Worm (Caenorhabditis elegans) whole organism, L3 larva: Measurements from ENCODE around the gene sss-1.

Experiments
- R02D3.7 ChIP-seq: fragments of 150-350 bp; optimal IDR thresholded peaks from 2 replicates; lab custom pipeline; 2014; ENCODE audit warnings: missing biosample characterization, missing genetic modification characterization
- aly-2 ChIP-seq: fragments of 150-350 bp; optimal IDR thresholded peaks from 2 replicates; lab custom pipeline; 2014; ENCODE audit warnings: missing biosample characterization, missing genetic modification characterization
- ceh-16 ChIP-seq: sonication (generic microtip); optimal IDR thresholded peaks from 2 replicates; lab custom pipeline; 2017; ENCODE audit warnings: missing biosample characterization, missing genetic modification characterization
- ceh-28 ChIP-seq: fragments of 150-350 bp; optimal IDR thresholded peaks from 2 replicates; lab custom pipeline; 2014; ENCODE audit warnings: missing biosample characterization, missing genetic modification reagents, missing genetic modification characterization
- ceh-9 ChIP-seq: sonication (generic microtip); optimal IDR thresholded peaks from 2 replicates; lab custom pipeline; 2018; ENCODE audit warnings: missing biosample characterization, missing genetic modification characterization
- daf-12 ChIP-seq: fragments of 150-350 bp; optimal IDR thresholded peaks from 2 replicates; lab custom pipeline; 2014; ENCODE audit warnings: missing biosample characterization, missing genetic modification reagents, missing genetic modification characterization
- egl-5 ChIP-seq: fragments of 150-350 bp; optimal IDR thresholded peaks from 2 replicates; lab custom pipeline; 2017; ENCODE audit warnings: missing biosample characterization, missing genetic modification reagents, missing genetic modification characterization, inconsistent platforms
- elt-1 ChIP-seq: fragments of 150-350 bp; optimal IDR thresholded peaks from 2 replicates; lab custom pipeline; 2014; ENCODE audit warnings: missing biosample characterization, missing genetic modification characterization
- elt-2 ChIP-seq: sonication (generic microtip); optimal IDR thresholded peaks from 2 replicates; lab custom pipeline; 2016; ENCODE audit warnings: missing genetic modification reagents, mild to moderate bottlenecking, missing genetic modification characterization, missing compliant biosample characterization
- elt-3 ChIP-seq, 3 experiments: fragments of 150-350 bp in 1 of 3; sonication (generic microtip) in 2 of 3; optimal IDR thresholded peaks; 2 replicates in 2 of 3; 4 replicates in 1 of 3; lab custom pipeline; 2014 to 2017; ENCODE audit warnings: missing biosample characterization in 3 of 3, missing genetic modification characterization in 3 of 3
- fkh-2 ChIP-seq: fragments of 150-350 bp; optimal IDR thresholded peaks from 2 replicates; lab custom pipeline; 2014; ENCODE audit warnings: missing biosample characterization, missing genetic modification reagents, missing genetic modification characterization
- fos-1 ChIP-seq: fragments of 150-350 bp; optimal IDR thresholded peaks from 2 replicates; lab custom pipeline; 2014; ENCODE audit warnings: missing biosample characterization, missing genetic modification characterization
- lin-15B ChIP-seq: fragments of 150-350 bp; optimal IDR thresholded peaks from 2 replicates; lab custom pipeline; 2014; ENCODE audit warnings: missing biosample characterization, missing genetic modification characterization
- lin-39 ChIP-seq: fragments of 150-350 bp; optimal IDR thresholded peaks from 2 replicates; lab custom pipeline; 2018; ENCODE audit warnings: missing biosample characterization, missing genetic modification reagents, missing genetic modification characterization
- lsy-12 ChIP-seq: sonication (generic microtip); optimal IDR thresholded peaks from 2 replicates; lab custom pipeline; 2016; ENCODE audit warnings: mild to moderate bottlenecking, missing genetic modification characterization, missing compliant biosample characterization
- mdl-1 ChIP-seq: fragments of 150-350 bp; optimal IDR thresholded peaks from 2 replicates; lab custom pipeline; 2014; ENCODE audit warnings: missing biosample characterization, missing genetic modification characterization
- nfya-1 ChIP-seq: sonication (generic microtip); optimal IDR thresholded peaks from 2 replicates; lab custom pipeline; 2017; ENCODE audit warnings: missing genetic modification characterization, mild to moderate bottlenecking, missing compliant biosample characterization, antibody characterized with exemption, moderate library complexity; ENCODE audit not compliant: insufficient read depth
- nhr-11 ChIP-seq: fragments of 150-350 bp; optimal IDR thresholded peaks from 2 replicates; lab custom pipeline; 2014; ENCODE audit warnings: missing biosample characterization, missing genetic modification characterization
- nhr-12 ChIP-seq: fragments of 150-350 bp; optimal IDR thresholded peaks from 2 replicates; lab custom pipeline; 2014; ENCODE audit warnings: missing biosample characterization, missing genetic modification characterization
- nhr-23 ChIP-seq: fragments of 150-350 bp; optimal IDR thresholded peaks from 2 replicates; lab custom pipeline; 2014; ENCODE audit warnings: missing biosample characterization, missing genetic modification reagents, missing genetic modification characterization
- nhr-237 ChIP-seq: fragments of 150-350 bp; optimal IDR thresholded peaks from 2 replicates; lab custom pipeline; 2014; ENCODE audit warnings: missing biosample characterization, missing genetic modification characterization
- nhr-25 ChIP-seq: sonication (generic microtip); optimal IDR thresholded peaks from 2 replicates; lab custom pipeline; 2017; ENCODE audit warnings: missing biosample characterization, missing genetic modification characterization
- nhr-28 ChIP-seq: fragments of 150-350 bp; optimal IDR thresholded peaks from 2 replicates; lab custom pipeline; 2014; ENCODE audit warnings: missing biosample characterization, missing genetic modification characterization
- nhr-43 ChIP-seq: sonication (generic microtip); optimal IDR thresholded peaks from 2 replicates; lab custom pipeline; 2016; ENCODE audit warnings: mild to moderate bottlenecking, missing genetic modification characterization, missing compliant biosample characterization; ENCODE audit not compliant: poor library complexity, severe bottlenecking
- nhr-67 ChIP-seq: fragments of 150-350 bp; optimal IDR thresholded peaks from 2 replicates; lab custom pipeline; 2014; ENCODE audit warnings: missing biosample characterization, missing genetic modification characterization
- nhr-76 ChIP-seq: fragments of 150-350 bp; sonication (generic microtip); optimal IDR thresholded peaks from 5 replicates; lab custom pipeline; 2014; ENCODE audit warnings: missing biosample characterization, missing genetic modification characterization
- nhr-77 ChIP-seq: fragments of 150-350 bp; optimal IDR thresholded peaks from 2 replicates; lab custom pipeline; 2014; ENCODE audit warnings: missing biosample characterization, missing genetic modification characterization
- pha-4 ChIP-seq: fragments of 150-350 bp; optimal IDR thresholded peaks from 2 replicates; lab custom pipeline; 2014; ENCODE audit warnings: missing biosample characterization, missing genetic modification reagents, missing genetic modification characterization
- pqm-1 ChIP-seq: fragments of 150-350 bp; optimal IDR thresholded peaks from 2 replicates; lab custom pipeline; 2017; ENCODE audit warnings: missing biosample characterization, missing genetic modification characterization, inconsistent platforms
- sea-2 ChIP-seq: fragments of 150-350 bp; sonication (generic microtip); optimal IDR thresholded peaks from 4 replicates; lab custom pipeline; 2014; ENCODE audit warnings: missing biosample characterization, missing genetic modification reagents, missing genetic modification characterization
- skn-1 ChIP-seq: fragments of 150-350 bp; optimal IDR thresholded peaks from 2 replicates; lab custom pipeline; 2014; ENCODE audit warnings: missing biosample characterization, missing genetic modification characterization
- snpc-4 ChIP-seq: fragments of 150-350 bp; optimal IDR thresholded peaks from 2 replicates; lab custom pipeline; 2014; ENCODE audit warnings: missing biosample characterization, missing genetic modification characterization
- tbx-2 ChIP-seq: sonication (generic microtip); optimal IDR thresholded peaks from 2 replicates; lab custom pipeline; 2016; ENCODE audit warnings: mild to moderate bottlenecking, missing genetic modification characterization, missing compliant biosample characterization
- unc-39 ChIP-seq: sonication (generic microtip); optimal IDR thresholded peaks from 4 replicates; lab custom pipeline; 2017; ENCODE audit warnings: missing biosample characterization, missing genetic modification characterization
- unc-62 ChIP-seq: fragments of 150-350 bp; sonication (generic microtip); optimal IDR thresholded peaks from 4 replicates; lab custom pipeline; 2014; ENCODE audit warnings: missing biosample characterization, missing genetic modification reagents, missing genetic modification characterization
- zag-1 ChIP-seq: fragments of 150-350 bp; optimal IDR thresholded peaks from 2 replicates; lab custom pipeline; 2014; ENCODE audit warnings: missing biosample characterization, missing genetic modification characterization
- ztf-11 ChIP-seq: fragments of 150-350 bp; optimal IDR thresholded peaks from 2 replicates; lab custom pipeline; 2014; ENCODE audit warnings: missing biosample characterization, missing genetic modification characterization
- ztf-4 ChIP-seq: fragments of 150-350 bp; optimal IDR thresholded peaks from 2 replicates; lab custom pipeline; 2014; ENCODE audit warnings: missing biosample characterization, missing genetic modification characterization

sss-1 gene

DNA sequence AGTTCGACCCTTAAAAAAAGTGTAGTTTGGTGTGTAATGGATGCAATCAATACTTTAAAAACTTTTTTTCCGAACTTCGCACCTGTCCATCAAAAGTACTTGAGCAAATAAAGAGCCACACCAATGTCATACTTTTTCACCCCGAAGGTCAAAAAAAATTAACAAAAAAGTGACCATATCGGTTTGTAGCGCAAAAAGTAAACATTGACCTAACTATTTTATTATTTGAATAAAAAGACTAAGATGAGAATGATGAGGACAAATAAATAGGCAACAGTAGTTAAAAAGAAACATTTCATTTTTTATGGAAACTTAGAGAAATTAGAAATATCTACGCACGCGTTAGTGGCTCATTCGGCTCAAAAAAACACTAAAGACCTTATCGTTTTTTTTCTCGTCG is 24.2 kb downstream of the sss-1 start:
- peak; percentile 91 for TF ChIP-seq pha-4
- no peak for TF ChIP-seq nhr-12
- no peak for TF ChIP-seq skn-1 (tag; lab: Kevin White, UChicago)

DNA sequence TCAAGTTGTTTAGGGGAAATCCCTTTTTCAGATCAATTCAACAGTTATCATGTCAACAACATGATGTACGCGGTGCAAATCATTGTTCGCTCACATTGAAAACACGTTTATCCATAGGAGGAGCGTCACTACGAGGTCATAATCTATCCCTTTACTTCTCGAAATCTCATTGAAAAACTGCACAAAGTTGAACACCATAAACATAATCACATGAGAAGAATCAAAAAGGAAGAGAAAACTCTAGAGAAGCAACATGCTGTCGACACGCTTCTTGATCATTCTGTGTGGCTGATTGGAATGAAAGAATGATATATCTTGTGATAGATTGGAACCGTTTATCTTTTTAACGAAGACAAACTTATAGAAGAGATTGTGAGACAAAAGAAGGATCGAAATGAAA is 25.6 kb downstream of the sss-1 start:
- no peak for TF ChIP-seq aly-2 (tag; lab: Kevin White, UChicago)
- TF ChIP-seq nhr-67: no peak
- peak; percentile 30 for TF ChIP-seq lsy-12
- peak in 2 of 3 experiments; percentile 40 to 50 for TF ChIP-seq elt-3 (tag; optimal IDR thresholded peaks at IDR 0.05; lab: Kevin White, UChicago)
- peak; percentile 99 for TF ChIP-seq nhr-23
- no peak for TF ChIP-seq fos-1 (tag; lab: Kevin White, UChicago)
- peak; percentile 77 for TF ChIP-seq ztf-4 (tag; lab: Kevin White, UChicago)
- peak; percentile 93 for TF ChIP-seq nhr-25 (tag; lab: Kevin White, UChicago)
- TF ChIP-seq unc-62: peak; percentile 3
- TF ChIP-seq tbx-2 (tag; lab: Kevin White, UChicago): peak; percentile 57
- TF ChIP-seq mdl-1 (tag; lab: Kevin White, UChicago): peak; percentile 35
- no peak for TF ChIP-seq nhr-12
- TF ChIP-seq nhr-43: peak; percentile 99
- TF ChIP-seq ceh-28 (tag; lab: Kevin White, UChicago): peak; percentile 48
- TF ChIP-seq nfya-1 (tag; lab: Kevin White, UChicago): peak; percentile 29

DNA sequence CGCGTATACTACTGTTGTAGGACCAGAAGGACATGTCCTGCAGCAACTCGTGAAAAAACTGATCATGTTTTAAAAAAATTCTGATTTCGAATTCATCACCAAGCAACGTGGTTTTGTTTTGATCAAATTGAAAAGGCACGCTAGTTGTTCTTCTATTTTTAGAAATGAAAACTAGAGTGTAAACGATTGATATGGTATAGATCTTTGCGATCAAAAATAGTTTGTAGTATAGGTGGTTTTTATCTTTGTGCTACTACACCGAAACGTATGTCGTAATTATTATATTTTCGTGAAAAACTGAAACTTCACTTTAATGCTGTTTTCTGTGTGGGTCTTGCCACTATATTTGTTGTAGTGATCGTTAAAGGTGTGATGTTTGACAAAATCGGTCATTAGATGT is 26.7 kb downstream of the sss-1 start:
- no peak for TF ChIP-seq snpc-4 (tag; lab: Kevin White, UChicago)
- TF ChIP-seq R02D3.7 (tag; lab: Kevin White, UChicago): no peak
- TF ChIP-seq aly-2 (tag; lab: Kevin White, UChicago): no peak
- no peak for TF ChIP-seq tbx-2 (tag; lab: Kevin White, UChicago)
- no peak for TF ChIP-seq nhr-11 (tag; lab: Kevin White, UChicago)
- TF ChIP-seq lsy-12: no peak
- TF ChIP-seq nfya-1 (tag; lab: Kevin White, UChicago): no peak
- no peak for TF ChIP-seq sea-2 (GFP tag; lab: Kevin White, UChicago)
- TF ChIP-seq unc-62: no peak
- TF ChIP-seq fos-1 (tag; lab: Kevin White, UChicago): no peak
- no peak for TF ChIP-seq nhr-28
- no peak for TF ChIP-seq nhr-25 (tag; lab: Kevin White, UChicago)
- no peak for TF ChIP-seq nhr-76 (tag; lab: Kevin White, UChicago)
- no peak for TF ChIP-seq egl-5 (tag; lab: Kevin White, UChicago)
- no peak for TF ChIP-seq elt-1 (tag; lab: Kevin White, UChicago)
- no peak for TF ChIP-seq nhr-77 (tag; lab: Kevin White, UChicago)

DNA sequence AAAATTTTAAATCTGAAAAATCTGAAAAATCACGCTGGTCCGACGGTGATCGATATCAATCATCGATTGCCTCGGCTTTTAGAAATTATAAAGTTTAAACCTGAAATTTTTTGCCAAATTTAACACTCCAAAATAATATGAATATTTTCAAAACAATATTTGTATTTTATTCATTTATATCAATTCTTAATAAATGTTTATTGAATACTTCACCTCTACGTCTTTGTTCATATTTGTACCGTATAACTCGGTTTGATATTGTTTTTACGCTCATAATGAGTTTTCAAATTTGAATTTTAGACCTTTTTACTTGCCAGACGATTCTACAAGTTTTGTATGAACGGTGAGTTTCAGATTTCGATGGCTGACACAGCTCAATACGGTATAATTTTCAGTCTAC is 28.8 kb downstream of the sss-1 start, which contains the start of the genes K07F5.15 and K07F5.22:
K07F5.15 (plus strand) TSS at position 301 of the 400 bp plus-strand sequence.
K07F5.22 (plus strand) TSS at position 301 of the 400 bp plus-strand sequence.
- no peak for TF ChIP-seq nhr-76 (tag; lab: Kevin White, UChicago)
- TF ChIP-seq snpc-4 (tag; lab: Kevin White, UChicago): no peak
- no peak for TF ChIP-seq aly-2 (tag; lab: Kevin White, UChicago)
- TF ChIP-seq zag-1 (tag; lab: Kevin White, UChicago): no peak
- TF ChIP-seq lin-39 (tag; lab: Kevin White, UChicago): no peak
- TF ChIP-seq pqm-1 (tag; lab: Kevin White, UChicago): no peak
- no peak for TF ChIP-seq lin-15B (tag; lab: Kevin White, UChicago)
- TF ChIP-seq ceh-16 (tag; lab: Kevin White, UChicago): no peak
- no peak for TF ChIP-seq elt-2 (tag; lab: Kevin White, UChicago)
- no peak for TF ChIP-seq unc-39 (tag; lab: Kevin White, UChicago)
- TF ChIP-seq ztf-11 (tag; lab: Kevin White, UChicago): no peak
- TF ChIP-seq nhr-237 (tag; lab: Kevin White, UChicago): no peak
- no peak for TF ChIP-seq fkh-2
- no peak for TF ChIP-seq daf-12 (tag; lab: Kevin White, UChicago)
- no peak for TF ChIP-seq ceh-9 (tag; lab: Kevin White, UChicago)
- TF ChIP-seq, all 47 proteins: peak for 0
